Worm (Caenorhabditis elegans) whole organism, L1 larva: ENCODE results near the gene dod-24.

Experiments
- blmp-1 ChIP-seq: fragments of 150-350 bp; optimal IDR thresholded peaks from 2 replicates; lab custom pipeline; 2014; ENCODE audit warnings: missing biosample characterization, missing genetic modification characterization
- ceh-82 ChIP-seq, 3 experiments: fragments of 150-350 bp in 1 of 3; sonication (generic microtip) in 2 of 3; optimal IDR thresholded peaks; 2 replicates each; lab custom pipeline; 2014 to 2017; ENCODE audit warnings: missing biosample characterization in 3 of 3, missing genetic modification characterization in 3 of 3
- elt-3 ChIP-seq, 6 experiments: fragments of 150-350 bp in 1 of 6; sonication (generic microtip); optimal IDR thresholded peaks; 2 replicates each; lab custom pipeline; 2017 to 2018; ENCODE audit warnings: missing biosample characterization in 6 of 6, missing genetic modification characterization in 6 of 6, inconsistent platforms in 1 of 6
- fkh-10 ChIP-seq: sonication (generic microtip); optimal IDR thresholded peaks from 2 replicates; lab custom pipeline; 2017; ENCODE audit warnings: missing biosample characterization, missing genetic modification reagents, missing genetic modification characterization
- isw-1 ChIP-seq: fragments of 200-800 bp; sonication (Bioruptor generic); IDR thresholded peaks from 2 replicates; pipeline ENCODE4 v1.3.6; 2022; ENCODE audit warnings: missing genetic modification characterization, missing compliant biosample characterization
- lin-13 ChIP-seq: fragments of 150-350 bp; optimal IDR thresholded peaks from 2 replicates; lab custom pipeline; 2014; ENCODE audit warnings: missing biosample characterization, missing genetic modification reagents, missing genetic modification characterization
- mef-2 ChIP-seq: fragments of 150-350 bp; optimal IDR thresholded peaks from 2 replicates; lab custom pipeline; 2014; ENCODE audit warnings: missing biosample characterization, missing genetic modification characterization
- nhr-11 ChIP-seq: fragments of 150-350 bp; optimal IDR thresholded peaks from 2 replicates; lab custom pipeline; 2014; ENCODE audit warnings: missing biosample characterization, missing genetic modification characterization
- nhr-237 ChIP-seq: fragments of 150-350 bp; optimal IDR thresholded peaks from 2 replicates; lab custom pipeline; 2014; ENCODE audit warnings: missing biosample characterization, missing genetic modification characterization
- skn-1 ChIP-seq: fragments of 150-350 bp; optimal IDR thresholded peaks from 2 replicates; lab custom pipeline; 2014; ENCODE audit warnings: missing biosample characterization, missing genetic modification characterization
- snpc-4 ChIP-seq: fragments of 150-350 bp; optimal IDR thresholded peaks from 2 replicates; lab custom pipeline; 2014; ENCODE audit warnings: missing biosample characterization, missing genetic modification characterization
- zag-1 ChIP-seq: fragments of 150-350 bp; optimal IDR thresholded peaks from 2 replicates; lab custom pipeline; 2014; ENCODE audit warnings: missing biosample characterization, missing genetic modification characterization

- no peak for TF ChIP-seq ceh-82 (tag; optimal IDR thresholded peaks at IDR 0.05; lab: Kevin White, UChicago)
- TF ChIP-seq blmp-1 (tag; lab: Kevin White, UChicago) = no peak
- no peak for TF ChIP-seq fkh-10 (GFP tag; lab: Kevin White, UChicago)
- TF ChIP-seq nhr-11 = no peak
- no peak for TF ChIP-seq elt-3 (tag; optimal IDR thresholded peaks at IDR 0.05; lab: Kevin White, UChicago)
- TF ChIP-seq snpc-4 (tag; lab: Kevin White, UChicago) = no peak
- no peak for TF ChIP-seq isw-1
- TF ChIP-seq skn-1 (tag; lab: Kevin White, UChicago) = no peak
- TF ChIP-seq lin-13 (GFP tag; lab: Kevin White, UChicago) = no peak
- no peak for TF ChIP-seq zag-1 (tag; lab: Kevin White, UChicago)
- no peak for TF ChIP-seq nhr-237 (tag; lab: Kevin White, UChicago)
- no peak for TF ChIP-seq mef-2 (tag; lab: Kevin White, UChicago)
These were observed 22.9 kb downstream of the dod-24 start, which contains the start of gene C32H11.3 for ce11 chrIV:12918256-12918655.
